Fruit fly (Drosophila melanogaster) S2 (cell line): ENCODE data around the gene Cp38.

Experiments used
- CG8478 ChIP-seq: fragments of >200 bp; optimal IDR thresholded peaks from 2 replicates; lab custom pipeline; 2018
- CTCF ChIP-seq, 2 experiments: fragments of >200 bp; optimal IDR thresholded peaks; 2 replicates each; lab custom pipeline; 2018

DNA sequence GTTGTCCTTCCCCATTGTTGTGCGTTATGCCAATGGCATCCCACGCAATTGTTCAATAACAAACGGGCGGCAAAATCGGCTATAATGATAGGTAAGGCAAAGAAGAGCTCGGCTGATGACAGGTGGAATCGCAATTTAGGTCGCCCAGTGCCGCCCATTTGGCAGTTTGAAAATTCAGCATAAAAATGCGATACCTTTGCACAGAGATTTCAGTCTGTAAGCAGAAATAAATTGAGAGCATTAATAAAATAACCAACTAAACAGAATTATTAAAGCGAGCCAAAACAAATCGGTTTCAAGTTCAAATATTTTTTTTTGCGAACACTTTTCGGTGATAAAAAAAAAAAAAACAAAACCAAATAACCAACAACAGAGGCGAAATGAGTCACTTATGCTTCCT, 2.0 kb downstream of the Cp38 start, which contains the start of gene CG33223:
- TF ChIP-seq CTCF (optimal IDR thresholded peaks at IDR 0.05; lab: Kevin White, UChicago) (no peak), CG8478 (lab: Kevin White, UChicago) (no peak)
